Fruit fly (Drosophila melanogaster): ENCODE results near the gene CG32086.

dm6 chr3L:11578847-11579246, 5.0 kb downstream of the CG32086 start:
- TF ChIP-seq CG34406 (GFP tag; optimal IDR thresholded peaks at IDR 0.05), result no peak
- no peak for TF ChIP-seq CG16779 (tag; optimal IDR thresholded peaks at IDR 0.05)
- TF ChIP-seq Sox102F (GFP tag; optimal IDR thresholded peaks at IDR 0.05), result no peak
